Worm (Caenorhabditis elegans) whole organism, L3 larva: ENCODE data around the gene gur-4.

ENCODE experiments used
- R02D3.7 ChIP-seq: fragments of 150-350 bp; optimal IDR thresholded peaks from 2 replicates; lab custom pipeline; 2014; ENCODE audit warnings: missing biosample characterization, missing genetic modification characterization
- ZK546.5 ChIP-seq: sonication (generic microtip); optimal IDR thresholded peaks from 2 replicates; lab custom pipeline; 2017; ENCODE audit warnings: missing biosample characterization, missing genetic modification characterization
- aly-2 ChIP-seq: fragments of 150-350 bp; optimal IDR thresholded peaks from 2 replicates; lab custom pipeline; 2014; ENCODE audit warnings: missing biosample characterization, missing genetic modification characterization
- ama-1 ChIP-seq: fragments of 150-350 bp; optimal IDR thresholded peaks from 2 replicates; lab custom pipeline; 2018
- ceh-28 ChIP-seq: fragments of 150-350 bp; optimal IDR thresholded peaks from 2 replicates; lab custom pipeline; 2014; ENCODE audit warnings: missing biosample characterization, missing genetic modification reagents, missing genetic modification characterization
- ceh-82 ChIP-seq: fragments of 150-350 bp; optimal IDR thresholded peaks from 2 replicates; lab custom pipeline; 2014; ENCODE audit warnings: missing biosample characterization, missing genetic modification characterization
- ceh-9 ChIP-seq: sonication (generic microtip); optimal IDR thresholded peaks from 2 replicates; lab custom pipeline; 2018; ENCODE audit warnings: missing biosample characterization, missing genetic modification characterization
- egl-27 ChIP-seq: sonication (generic microtip); optimal IDR thresholded peaks from 4 replicates; lab custom pipeline; 2017; ENCODE audit warnings: missing biosample characterization, missing genetic modification reagents, missing genetic modification characterization
- egl-5 ChIP-seq: fragments of 150-350 bp; optimal IDR thresholded peaks from 2 replicates; lab custom pipeline; 2017; ENCODE audit warnings: missing biosample characterization, missing genetic modification reagents, missing genetic modification characterization, inconsistent platforms
- elt-2 ChIP-seq: sonication (generic microtip); optimal IDR thresholded peaks from 2 replicates; lab custom pipeline; 2016; ENCODE audit warnings: missing genetic modification reagents, mild to moderate bottlenecking, missing genetic modification characterization, missing compliant biosample characterization
- elt-3 ChIP-seq, 3 experiments: fragments of 150-350 bp in 1 of 3; sonication (generic microtip) in 2 of 3; optimal IDR thresholded peaks; 2 replicates in 2 of 3; 4 replicates in 1 of 3; lab custom pipeline; 2014 to 2017; ENCODE audit warnings: missing biosample characterization in 3 of 3, missing genetic modification characterization in 3 of 3
- eor-1 ChIP-seq, 2 experiments: fragments of 150-350 bp; optimal IDR thresholded peaks; 2 replicates each; lab custom pipeline; 2014 to 2018; ENCODE audit warnings: missing biosample characterization in 2 of 2, missing genetic modification characterization in 2 of 2
- fkh-10 ChIP-seq: sonication (generic microtip); optimal IDR thresholded peaks from 2 replicates; lab custom pipeline; 2017; ENCODE audit warnings: missing biosample characterization, missing genetic modification reagents, missing genetic modification characterization
- fos-1 ChIP-seq: fragments of 150-350 bp; optimal IDR thresholded peaks from 2 replicates; lab custom pipeline; 2014; ENCODE audit warnings: missing biosample characterization, missing genetic modification characterization
- hmg-11 ChIP-seq: sonication (generic microtip); optimal IDR thresholded peaks from 2 replicates; lab custom pipeline; 2016; ENCODE audit warnings: missing genetic modification characterization, missing compliant biosample characterization
- jun-1 ChIP-seq: fragments of 150-350 bp; optimal IDR thresholded peaks from 2 replicates; lab custom pipeline; 2014; ENCODE audit warnings: missing biosample characterization, missing genetic modification reagents, missing genetic modification characterization
- lin-15B ChIP-seq: fragments of 150-350 bp; optimal IDR thresholded peaks from 2 replicates; lab custom pipeline; 2014; ENCODE audit warnings: missing biosample characterization, missing genetic modification characterization
- lin-39 ChIP-seq: fragments of 150-350 bp; optimal IDR thresholded peaks from 2 replicates; lab custom pipeline; 2018; ENCODE audit warnings: missing biosample characterization, missing genetic modification reagents, missing genetic modification characterization
- lsy-12 ChIP-seq: sonication (generic microtip); optimal IDR thresholded peaks from 2 replicates; lab custom pipeline; 2016; ENCODE audit warnings: mild to moderate bottlenecking, missing genetic modification characterization, missing compliant biosample characterization
- mdl-1 ChIP-seq: fragments of 150-350 bp; optimal IDR thresholded peaks from 2 replicates; lab custom pipeline; 2014; ENCODE audit warnings: missing biosample characterization, missing genetic modification characterization
- mml-1 ChIP-seq: fragments of 150-350 bp; sonication (generic microtip); optimal IDR thresholded peaks from 3 replicates; lab custom pipeline; 2014; ENCODE audit warnings: missing biosample characterization, missing genetic modification characterization
- nfya-1 ChIP-seq: sonication (generic microtip); optimal IDR thresholded peaks from 2 replicates; lab custom pipeline; 2017; ENCODE audit warnings: missing genetic modification characterization, mild to moderate bottlenecking, missing compliant biosample characterization, antibody characterized with exemption, moderate library complexity; ENCODE audit not compliant: insufficient read depth
- nhr-11 ChIP-seq: fragments of 150-350 bp; optimal IDR thresholded peaks from 2 replicates; lab custom pipeline; 2014; ENCODE audit warnings: missing biosample characterization, missing genetic modification characterization
- nhr-12 ChIP-seq: fragments of 150-350 bp; optimal IDR thresholded peaks from 2 replicates; lab custom pipeline; 2014; ENCODE audit warnings: missing biosample characterization, missing genetic modification characterization
- nhr-23 ChIP-seq: fragments of 150-350 bp; optimal IDR thresholded peaks from 2 replicates; lab custom pipeline; 2014; ENCODE audit warnings: missing biosample characterization, missing genetic modification reagents, missing genetic modification characterization
- nhr-237 ChIP-seq: fragments of 150-350 bp; optimal IDR thresholded peaks from 2 replicates; lab custom pipeline; 2014; ENCODE audit warnings: missing biosample characterization, missing genetic modification characterization
- nhr-25 ChIP-seq: sonication (generic microtip); optimal IDR thresholded peaks from 2 replicates; lab custom pipeline; 2017; ENCODE audit warnings: missing biosample characterization, missing genetic modification characterization
- nhr-28 ChIP-seq: fragments of 150-350 bp; optimal IDR thresholded peaks from 2 replicates; lab custom pipeline; 2014; ENCODE audit warnings: missing biosample characterization, missing genetic modification characterization
- nhr-43 ChIP-seq: sonication (generic microtip); optimal IDR thresholded peaks from 2 replicates; lab custom pipeline; 2016; ENCODE audit warnings: mild to moderate bottlenecking, missing genetic modification characterization, missing compliant biosample characterization; ENCODE audit not compliant: poor library complexity, severe bottlenecking
- nhr-67 ChIP-seq: fragments of 150-350 bp; optimal IDR thresholded peaks from 2 replicates; lab custom pipeline; 2014; ENCODE audit warnings: missing biosample characterization, missing genetic modification characterization
- nhr-76 ChIP-seq: fragments of 150-350 bp; sonication (generic microtip); optimal IDR thresholded peaks from 5 replicates; lab custom pipeline; 2014; ENCODE audit warnings: missing biosample characterization, missing genetic modification characterization
- nhr-77 ChIP-seq: fragments of 150-350 bp; optimal IDR thresholded peaks from 2 replicates; lab custom pipeline; 2014; ENCODE audit warnings: missing biosample characterization, missing genetic modification characterization
- pha-4 ChIP-seq: fragments of 150-350 bp; optimal IDR thresholded peaks from 2 replicates; lab custom pipeline; 2014; ENCODE audit warnings: missing biosample characterization, missing genetic modification reagents, missing genetic modification characterization
- pqm-1 ChIP-seq: fragments of 150-350 bp; optimal IDR thresholded peaks from 2 replicates; lab custom pipeline; 2017; ENCODE audit warnings: missing biosample characterization, missing genetic modification characterization, inconsistent platforms
- sea-2 ChIP-seq: fragments of 150-350 bp; sonication (generic microtip); optimal IDR thresholded peaks from 4 replicates; lab custom pipeline; 2014; ENCODE audit warnings: missing biosample characterization, missing genetic modification reagents, missing genetic modification characterization
- skn-1 ChIP-seq: fragments of 150-350 bp; optimal IDR thresholded peaks from 2 replicates; lab custom pipeline; 2014; ENCODE audit warnings: missing biosample characterization, missing genetic modification characterization
- snpc-4 ChIP-seq: fragments of 150-350 bp; optimal IDR thresholded peaks from 2 replicates; lab custom pipeline; 2014; ENCODE audit warnings: missing biosample characterization, missing genetic modification characterization
- tbx-2 ChIP-seq: sonication (generic microtip); optimal IDR thresholded peaks from 2 replicates; lab custom pipeline; 2016; ENCODE audit warnings: mild to moderate bottlenecking, missing genetic modification characterization, missing compliant biosample characterization
- unc-39 ChIP-seq: sonication (generic microtip); optimal IDR thresholded peaks from 4 replicates; lab custom pipeline; 2017; ENCODE audit warnings: missing biosample characterization, missing genetic modification characterization
- unc-62 ChIP-seq: fragments of 150-350 bp; sonication (generic microtip); optimal IDR thresholded peaks from 4 replicates; lab custom pipeline; 2014; ENCODE audit warnings: missing biosample characterization, missing genetic modification reagents, missing genetic modification characterization
- ztf-11 ChIP-seq: fragments of 150-350 bp; optimal IDR thresholded peaks from 2 replicates; lab custom pipeline; 2014; ENCODE audit warnings: missing biosample characterization, missing genetic modification characterization
- ztf-4 ChIP-seq: fragments of 150-350 bp; optimal IDR thresholded peaks from 2 replicates; lab custom pipeline; 2014; ENCODE audit warnings: missing biosample characterization, missing genetic modification characterization

Gene gur-4

ce11 chrII:14060439-14060838 is 44.1 kb upstream of the gur-4 start, which contains the start of gene W01G7.4:
TSS of gene W01G7.4 (plus strand) at chrII:14060739.
- TF ChIP-seq elt-3 (tag; optimal IDR thresholded peaks at IDR 0.05; lab: Kevin White, UChicago) (no peak), aly-2 (tag; lab: Kevin White, UChicago) (no peak), nhr-67 (no peak), nhr-12 (tag; lab: Kevin White, UChicago) (no peak)
- TF ChIP-seq, all 47 proteins: peak for 0

ce11 chrII:14060885-14061284 is 43.7 kb upstream of the gur-4 start:
- TF ChIP-seq nhr-67 (no peak), pqm-1 (tag; lab: Kevin White, UChicago) (no peak), ceh-9 (tag; lab: Kevin White, UChicago) (no peak), mml-1 (no peak), fkh-10 (GFP tag; lab: Kevin White, UChicago) (no peak), fos-1 (no peak), nhr-76 (tag; lab: Kevin White, UChicago) (no peak), unc-62 (no peak)

- TF ChIP-seq nhr-25 = peak; percentile 6
- TF ChIP-seq fkh-10 (GFP tag; lab: Kevin White, UChicago) = no peak
- TF ChIP-seq nhr-11 (tag; lab: Kevin White, UChicago) = peak; percentile 15
- TF ChIP-seq tbx-2 = peak; percentile 2
- TF ChIP-seq nhr-237 (tag; lab: Kevin White, UChicago) = no peak
- TF ChIP-seq pha-4 (tag; lab: Kevin White, UChicago) = peak; percentile 67
- no peak for TF ChIP-seq skn-1 (tag; lab: Kevin White, UChicago)
- no peak for TF ChIP-seq nhr-28 (tag; lab: Kevin White, UChicago)
- TF ChIP-seq eor-1 (tag; optimal IDR thresholded peaks at IDR 0.05; lab: Kevin White, UChicago) = no peak
- no peak for TF ChIP-seq fos-1
- TF ChIP-seq egl-5 (tag; lab: Kevin White, UChicago) = no peak
- TF ChIP-seq nhr-23 (tag; lab: Kevin White, UChicago) = peak; percentile 54
- no peak for TF ChIP-seq ztf-4
- no peak for TF ChIP-seq nhr-43 (tag; lab: Kevin White, UChicago)
- TF ChIP-seq ceh-82 (tag; lab: Kevin White, UChicago) = no peak
- peak; percentile 41 for TF ChIP-seq lin-39
- TF ChIP-seq snpc-4 (tag; lab: Kevin White, UChicago) = peak; percentile 81
- TF ChIP-seq elt-2 (tag; lab: Kevin White, UChicago) = peak; percentile 47
- peak; percentile 24 for TF ChIP-seq ceh-28
- TF ChIP-seq sea-2 (GFP tag; lab: Kevin White, UChicago) = no peak
- peak; percentile 34 for TF ChIP-seq jun-1 (tag; lab: Kevin White, UChicago)
- peak; percentile 27 for TF ChIP-seq R02D3.7 (tag; lab: Kevin White, UChicago)
- no peak for TF ChIP-seq ama-1 (lab: Kevin White, UChicago)
- no peak for TF ChIP-seq nhr-12 (tag; lab: Kevin White, UChicago)
- TF ChIP-seq mdl-1 (tag; lab: Kevin White, UChicago) = no peak
- no peak for TF ChIP-seq ZK546.5 (tag; lab: Kevin White, UChicago)
- peak; percentile 63 for TF ChIP-seq nfya-1 (tag; lab: Kevin White, UChicago)
- TF ChIP-seq aly-2 (tag; lab: Kevin White, UChicago) = no peak
- peak; percentile 86 for TF ChIP-seq lin-15B (tag; lab: Kevin White, UChicago)
- no peak for TF ChIP-seq unc-39 (tag; lab: Kevin White, UChicago)
- no peak for TF ChIP-seq egl-27 (tag; lab: Kevin White, UChicago)
- peak; percentile 76 for TF ChIP-seq lsy-12 (tag; lab: Kevin White, UChicago)
- TF ChIP-seq hmg-11 = peak; percentile 30
- peak; percentile 13 for TF ChIP-seq nhr-77 (tag; lab: Kevin White, UChicago)
- TF ChIP-seq ztf-11 (tag; lab: Kevin White, UChicago) = no peak
Measured at ce11 chrII:14063044-14063500, 41.5 kb upstream of the gur-4 start, which contains the start of gene lem-2. TSS of gene lem-2 (plus strand) at chrII:14063450.
